Worm (Caenorhabditis elegans) whole organism, dauer: ENCODE data around the gene sre-24.

Experiments used
- unc-62 ChIP-seq: sonication (generic microtip); optimal IDR thresholded peaks from 2 replicates; lab custom pipeline; 2017; ENCODE audit warnings: missing biosample characterization, missing genetic modification reagents, missing genetic modification characterization

The sre-24 gene

DNA sequence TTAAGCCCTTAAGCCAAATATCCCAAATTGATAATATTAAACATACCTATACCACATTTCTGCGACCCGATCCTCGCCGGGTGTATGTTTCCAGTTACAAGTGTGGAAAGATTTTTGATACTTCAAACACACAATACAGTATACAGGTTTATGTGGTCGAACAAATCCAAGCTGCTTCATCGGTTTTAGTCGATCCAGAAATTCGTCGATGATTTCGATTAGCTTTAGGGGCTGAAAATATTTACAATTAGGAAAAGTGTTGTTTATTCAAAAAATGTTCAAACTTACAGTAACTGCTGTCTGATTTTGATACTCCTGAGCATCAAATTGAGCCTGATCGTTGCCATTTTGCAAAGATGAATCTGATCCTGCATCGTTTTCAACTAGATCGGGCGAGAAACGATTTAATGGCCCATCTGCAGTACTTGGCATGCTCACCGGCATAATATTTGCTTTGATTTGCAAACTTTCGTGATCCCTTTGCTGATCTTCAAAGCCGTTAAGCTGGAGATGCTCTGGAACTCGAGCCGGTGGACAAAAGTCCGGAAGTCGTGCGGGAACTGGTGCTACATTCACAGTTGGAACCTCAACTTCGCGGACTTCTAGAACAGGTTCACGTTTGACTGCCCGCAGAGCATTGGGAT lies 8.2 kb upstream of the sre-24 start:
- TF ChIP-seq unc-62 (GFP tag; lab: Kevin White, UChicago) = no peak

DNA sequence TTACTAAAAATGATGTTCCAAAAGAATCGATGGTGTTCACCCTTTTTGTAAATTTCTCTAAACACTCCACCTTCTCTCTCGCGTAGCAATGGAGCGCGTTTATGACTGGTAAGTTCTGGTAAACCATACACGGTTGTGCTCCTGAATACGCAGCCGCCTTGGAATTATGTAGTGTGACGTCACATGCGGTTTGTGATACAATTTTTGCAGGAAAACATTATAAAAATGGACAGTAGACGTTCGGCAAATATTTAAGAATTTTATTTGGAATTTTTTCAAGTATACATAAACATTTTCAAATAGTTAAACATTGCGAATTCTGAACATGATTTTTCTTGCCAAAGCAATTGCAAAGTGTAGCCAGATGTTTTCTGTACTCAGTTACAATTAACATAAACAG lies 7.0 kb upstream of the sre-24 start, which contains the start of gene F37B4.10:
F37B4.10 (minus strand) TSS at position 101 of the 400 bp plus-strand sequence.
- no peak for TF ChIP-seq unc-62 (GFP tag; lab: Kevin White, UChicago)

DNA sequence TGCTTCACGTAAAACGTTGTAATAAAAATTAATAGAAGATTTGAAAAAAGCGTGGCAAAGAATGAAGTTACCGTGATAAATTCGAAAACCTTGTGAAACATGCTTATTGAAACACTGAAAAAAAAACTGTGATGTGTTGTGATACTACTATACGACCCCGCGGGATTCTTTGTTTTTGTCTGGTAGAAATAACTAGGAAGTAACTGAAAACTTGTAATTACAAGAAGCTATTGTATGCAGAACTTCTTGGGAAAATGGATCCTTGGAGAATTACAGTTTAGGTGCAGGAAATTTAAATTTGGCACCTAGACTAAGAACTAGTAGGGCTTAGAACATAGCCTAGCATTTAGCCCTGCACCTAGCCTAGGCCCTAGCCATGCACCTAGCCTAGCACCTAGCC lies 4.7 kb upstream of the sre-24 start, which contains the start of gene str-39:
str-39 (minus strand) TSS at position 101 of the 400 bp plus-strand sequence.
- no peak for TF ChIP-seq unc-62 (GFP tag; lab: Kevin White, UChicago)

DNA sequence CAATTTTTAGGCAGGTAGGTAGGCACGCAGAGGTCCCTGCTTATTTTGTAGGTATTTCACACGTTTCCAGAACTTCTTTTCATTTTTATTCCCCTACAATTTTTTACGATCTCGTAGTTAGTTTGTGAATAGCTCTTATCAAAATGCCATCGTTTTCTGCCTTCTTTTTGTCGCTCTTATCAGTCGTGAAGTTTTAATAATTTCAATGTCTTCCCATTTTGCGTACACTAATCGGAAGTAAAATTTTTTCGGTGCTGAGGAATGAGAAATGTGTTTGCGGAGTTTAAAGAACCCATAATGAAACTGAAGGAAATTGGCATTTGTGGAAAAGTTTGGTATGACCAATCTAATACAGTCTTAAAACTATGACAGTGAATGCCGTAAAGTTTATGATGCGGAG lies 4.2 kb upstream of the sre-24 start:
- no peak for TF ChIP-seq unc-62 (GFP tag; lab: Kevin White, UChicago)

DNA sequence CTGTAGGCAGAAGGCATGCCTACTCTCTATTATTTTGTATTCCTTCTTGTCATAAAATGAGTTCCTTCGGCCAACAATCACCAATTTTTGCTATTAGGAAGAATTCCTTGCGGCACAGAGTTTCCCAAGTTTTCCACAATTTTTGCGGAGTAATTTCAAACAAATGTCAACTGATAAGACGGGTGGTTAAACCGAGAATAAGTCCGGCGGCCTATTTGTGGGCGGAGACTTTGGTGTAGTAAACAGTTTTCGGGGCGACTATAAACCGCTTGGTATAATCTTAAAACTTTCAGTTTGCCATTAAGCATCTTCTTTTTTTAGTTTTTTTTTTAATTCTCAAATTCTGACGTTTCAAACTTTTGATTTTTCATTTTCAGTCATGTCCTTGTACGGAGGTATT lies 3.5 kb upstream of the sre-24 start, which contains the start of gene ifc-1:
ifc-1 (plus strand) TSS at position 378 of the 400 bp plus-strand sequence.
- TF ChIP-seq unc-62 (GFP tag; lab: Kevin White, UChicago) = no peak

DNA sequence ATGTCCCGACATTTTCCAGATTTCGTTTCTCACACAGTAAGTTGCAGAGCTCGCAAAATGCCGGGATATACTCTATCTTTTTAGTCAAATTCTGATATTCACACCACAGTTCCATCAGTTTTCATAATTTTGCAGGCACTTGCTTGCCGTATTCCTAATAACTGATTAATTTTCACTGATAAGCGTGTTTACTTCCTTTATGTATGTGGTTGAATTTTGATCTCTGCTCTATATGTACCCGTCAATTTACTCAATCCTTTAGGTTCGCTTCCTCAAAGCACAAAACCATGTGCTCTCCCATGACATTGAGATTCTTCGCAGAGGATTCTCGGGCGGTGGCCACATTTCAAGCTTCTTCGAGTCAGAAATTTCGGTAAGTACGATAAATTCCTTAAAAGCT lies 2.9 kb upstream of the sre-24 start:
- TF ChIP-seq unc-62 (GFP tag; lab: Kevin White, UChicago) = no peak

DNA sequence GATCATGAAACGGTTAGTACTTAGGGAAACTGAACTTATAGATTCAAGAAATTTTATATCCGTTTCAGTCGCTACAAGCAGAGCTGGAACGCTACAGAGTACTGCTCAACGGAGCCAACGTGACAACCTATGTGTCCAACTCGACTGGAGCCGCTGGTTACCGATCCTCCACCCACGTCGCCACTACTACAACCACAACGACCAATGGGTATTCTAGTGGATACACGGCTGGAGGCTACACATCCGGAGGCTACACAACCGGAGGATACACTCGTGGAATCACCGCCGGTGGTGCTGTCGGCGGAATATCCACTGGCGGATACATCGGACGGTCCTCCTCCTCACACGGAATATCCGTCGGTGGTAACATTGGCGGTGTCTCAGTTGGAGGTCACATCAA lies 1.4 kb upstream of the sre-24 start:
- no peak for TF ChIP-seq unc-62 (GFP tag; lab: Kevin White, UChicago)

DNA sequence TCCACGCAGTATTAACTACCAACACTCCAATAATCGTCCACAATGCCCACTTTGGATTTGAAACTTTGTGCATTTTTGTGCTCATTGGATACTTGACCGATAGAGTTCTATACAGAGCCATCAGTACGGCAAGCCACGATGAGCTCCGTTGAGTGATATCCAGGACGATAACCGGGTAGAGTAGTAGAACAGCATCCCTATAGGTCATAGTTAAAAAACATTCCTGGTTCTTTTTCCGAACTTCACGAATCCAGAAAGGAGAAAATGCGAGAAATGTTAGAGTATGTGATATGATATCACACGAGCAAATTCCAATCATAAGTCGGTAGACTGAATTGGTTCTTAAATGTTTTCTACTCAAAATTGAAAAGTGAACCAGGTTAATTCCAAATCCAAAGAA lies 3.8 kb downstream of the sre-24 start:
- TF ChIP-seq unc-62 (GFP tag; lab: Kevin White, UChicago) = no peak

DNA sequence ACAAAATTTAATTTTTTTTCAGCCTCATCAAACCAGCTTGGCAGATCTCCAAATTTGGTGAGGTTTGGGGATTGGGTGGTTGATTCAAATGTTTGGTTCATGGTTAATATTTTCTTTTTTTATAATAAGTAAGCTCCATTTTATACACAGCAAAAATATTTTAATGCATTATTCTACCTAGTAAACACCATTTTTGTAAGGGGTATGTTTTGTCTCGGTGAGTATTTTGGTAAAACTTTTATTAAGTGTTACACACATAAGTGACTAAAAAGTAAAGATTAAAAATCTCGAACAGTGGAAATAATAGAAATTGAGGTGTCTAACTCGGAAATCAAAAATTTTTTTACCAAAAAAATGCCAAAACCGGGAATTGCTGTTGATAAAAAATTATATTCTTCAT lies 4.2 kb downstream of the sre-24 start, which contains the start of gene srw-4:
srw-4 (minus strand) TSS at position 101 of the 400 bp plus-strand sequence.
- no peak for TF ChIP-seq unc-62 (GFP tag; lab: Kevin White, UChicago)

DNA sequence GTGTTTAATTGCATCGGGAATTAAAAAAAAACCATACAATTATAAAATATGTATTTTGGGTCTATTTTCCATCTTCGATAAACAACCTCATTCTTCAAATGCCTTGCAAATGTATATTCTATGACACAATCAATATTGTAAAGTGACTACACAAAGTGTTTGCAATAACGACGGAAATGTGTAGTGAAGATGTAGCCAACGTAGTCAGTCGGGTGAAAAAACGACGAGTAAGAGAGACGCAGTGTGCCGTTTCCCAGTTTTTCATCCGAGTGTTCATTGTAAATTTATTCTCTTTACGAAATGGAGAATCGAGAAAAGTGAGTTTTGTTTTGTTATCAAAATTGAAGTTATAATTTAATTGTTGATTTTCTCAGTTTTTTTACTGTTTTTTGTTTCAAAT lies 7.4 kb downstream of the sre-24 start, which contains the start of gene F37B4.15:
F37B4.15 (plus strand) TSS at position 301 of the 400 bp plus-strand sequence.
- no peak for TF ChIP-seq unc-62 (GFP tag; lab: Kevin White, UChicago)

DNA sequence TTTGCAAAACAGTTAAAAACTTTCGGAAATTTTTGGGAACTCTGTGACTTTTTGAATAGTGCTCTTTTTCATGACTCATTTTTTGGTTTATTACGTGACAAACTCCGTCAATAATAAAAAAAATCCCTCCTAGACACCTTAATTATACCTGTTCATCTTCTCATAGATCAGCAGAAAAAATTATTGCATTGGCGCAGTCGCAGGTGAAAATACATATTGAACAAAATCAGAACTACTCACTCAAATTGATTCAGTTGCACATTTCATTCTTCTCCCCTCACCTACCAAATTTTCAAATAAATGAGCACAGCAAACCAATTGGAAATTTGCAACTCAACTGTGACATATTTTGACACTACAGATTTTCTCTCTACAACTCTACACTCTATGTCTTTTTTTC lies 8.5 kb downstream of the sre-24 start, which contains the start of gene srh-127:
srh-127 (plus strand) TSS at position 301 of the 400 bp plus-strand sequence.
- no peak for TF ChIP-seq unc-62 (GFP tag; lab: Kevin White, UChicago)

DNA sequence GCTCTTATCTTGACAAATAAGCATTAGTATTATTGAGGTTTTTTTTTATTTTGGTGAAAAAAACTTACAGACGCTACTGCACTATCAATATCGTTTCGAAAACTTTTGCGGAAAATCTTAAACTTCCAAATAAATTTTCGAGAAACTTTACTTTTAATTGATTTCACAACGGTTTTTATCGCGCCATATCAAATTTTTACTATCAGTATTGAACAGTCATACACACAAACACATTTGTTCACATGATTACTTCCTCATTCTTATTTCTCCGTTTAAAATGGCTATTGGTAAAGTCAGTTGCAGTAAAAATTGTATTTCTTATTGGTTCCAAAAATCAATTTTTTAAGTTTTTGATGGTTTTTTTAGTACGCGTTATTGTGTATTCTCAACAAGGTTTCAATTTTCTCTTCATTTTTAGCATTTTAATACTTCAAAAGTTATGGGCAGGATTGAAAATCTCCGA lies 11.7 kb downstream of the sre-24 start, which contains the start of gene pals-32:
pals-32 (plus strand) TSS at position 413 of the 463 bp plus-strand sequence.
- TF ChIP-seq unc-62 (GFP tag; lab: Kevin White, UChicago) = no peak

DNA sequence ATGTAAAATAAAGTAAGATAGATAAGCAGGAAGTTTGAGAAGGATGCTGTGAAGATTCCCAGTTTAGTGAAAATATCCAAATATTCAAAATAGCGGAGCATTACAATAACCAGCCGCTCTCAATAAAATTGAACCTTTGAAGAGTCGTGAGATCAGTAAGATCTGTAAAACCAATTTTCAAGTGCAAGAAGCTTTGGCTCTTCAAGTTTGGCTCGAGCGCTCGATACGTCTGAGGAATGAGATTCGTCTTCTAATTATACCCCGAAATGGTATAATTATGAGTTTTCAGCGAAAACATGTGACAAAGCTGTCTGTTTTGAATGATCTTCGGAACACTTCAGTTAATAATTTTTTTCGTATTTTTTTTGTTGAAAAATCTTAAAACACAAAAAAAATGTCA lies 15.4 kb downstream of the sre-24 start, which contains the start of gene str-46:
str-46 (minus strand) TSS at position 101 of the 400 bp plus-strand sequence.
- TF ChIP-seq unc-62 (GFP tag; lab: Kevin White, UChicago) = no peak

DNA sequence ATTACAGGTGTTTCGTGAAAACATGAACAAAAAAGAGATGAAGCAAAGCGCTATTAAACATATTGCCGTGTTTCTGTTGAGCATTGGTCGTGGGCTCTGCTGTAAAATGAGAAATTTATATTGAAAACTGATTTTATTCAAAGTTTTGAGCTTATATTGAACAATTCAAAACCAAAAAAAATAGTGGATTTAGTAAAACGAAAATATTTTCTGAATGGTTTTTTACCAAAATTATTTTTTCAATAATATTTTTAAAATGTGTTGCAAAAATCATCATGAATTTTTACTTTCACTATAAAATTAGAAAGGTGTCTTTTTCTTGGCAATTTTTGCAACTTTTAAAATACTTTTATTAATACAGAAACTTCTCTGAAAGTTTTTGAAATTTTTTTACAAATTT lies 18.7 kb downstream of the sre-24 start, which contains the start of gene C31B8.7:
C31B8.7 (minus strand) TSS at position 101 of the 400 bp plus-strand sequence.
- TF ChIP-seq unc-62 (GFP tag; lab: Kevin White, UChicago) = no peak

DNA sequence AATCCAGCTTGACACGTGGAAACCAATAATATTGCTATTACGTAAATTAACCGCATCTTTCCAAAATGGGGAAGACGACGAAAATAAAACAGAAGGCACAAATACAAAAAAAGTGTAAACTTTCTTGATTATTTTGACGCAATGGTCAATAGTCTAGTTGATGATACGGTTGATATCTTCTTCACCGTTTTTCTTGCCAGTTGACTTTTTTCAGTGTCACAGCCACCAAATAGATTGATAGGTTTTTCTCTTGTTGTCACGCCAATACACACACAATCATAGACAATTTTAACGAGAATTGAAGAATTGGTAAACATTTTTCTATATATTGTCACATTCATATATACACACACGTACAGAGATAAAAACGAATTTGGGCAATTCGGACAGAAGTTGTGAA lies 25.0 kb downstream of the sre-24 start, which contains the start of gene zmp-3:
zmp-3 (minus strand) TSS at position 101 of the 400 bp plus-strand sequence.
- no peak for TF ChIP-seq unc-62 (GFP tag; lab: Kevin White, UChicago)

DNA sequence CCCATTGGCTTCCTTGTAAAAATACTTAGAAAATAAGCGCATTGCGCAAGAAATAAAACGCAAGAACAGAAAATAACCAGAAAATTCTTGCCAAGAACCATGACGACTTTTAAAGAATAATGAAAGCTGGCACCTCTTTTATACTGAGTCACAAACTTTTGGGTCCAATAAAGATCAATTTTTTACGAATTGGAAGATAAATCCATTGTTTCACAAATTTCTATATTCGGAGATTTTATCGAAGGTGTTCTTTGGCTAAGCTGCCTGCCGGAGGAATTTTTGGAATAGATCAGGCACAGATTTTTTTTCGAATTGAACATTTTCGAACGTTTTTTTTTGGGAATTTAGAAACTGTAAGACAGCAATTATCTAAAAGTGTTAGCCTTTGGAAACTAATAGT lies 28.4 kb downstream of the sre-24 start, which contains the start of gene C31B8.9:
C31B8.9 (minus strand) TSS at position 101 of the 400 bp plus-strand sequence.
- no peak for TF ChIP-seq unc-62 (GFP tag; lab: Kevin White, UChicago)
